Fruit fly (Drosophila melanogaster): ENCODE results near the gene Spn28B.

DNA sequence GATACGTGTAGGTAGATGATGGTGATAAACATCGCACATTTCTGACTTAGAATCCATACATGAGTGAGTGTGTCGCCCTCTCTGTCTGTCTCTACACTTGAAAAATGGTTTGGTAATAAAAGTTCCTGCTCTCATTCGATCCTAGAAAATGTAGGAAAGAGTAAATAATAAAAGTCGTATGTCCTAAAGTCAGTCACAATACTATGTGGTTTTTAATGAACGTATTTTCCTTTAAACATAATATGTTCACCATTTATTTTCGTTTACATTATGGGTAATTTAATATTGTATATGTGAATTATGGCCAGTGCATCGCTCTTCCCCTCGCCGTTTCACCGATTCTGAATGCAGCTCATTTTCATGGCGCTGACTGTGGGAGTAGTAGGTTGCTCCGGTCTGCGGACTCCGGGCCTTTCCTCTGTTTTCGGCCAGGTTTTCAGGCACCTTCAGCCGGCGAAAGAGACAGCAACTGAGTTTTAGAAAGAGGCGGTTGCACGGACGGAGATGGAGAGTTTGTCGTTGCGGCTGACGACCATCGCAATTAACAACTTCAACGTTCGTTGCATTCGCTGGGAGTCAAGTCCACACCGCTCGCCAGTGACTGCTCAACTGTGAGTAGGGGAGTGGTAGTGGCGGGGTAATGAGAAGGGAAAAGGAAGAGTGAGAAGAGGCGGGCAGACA is 48.9 kb upstream of the Spn28B start:
- no peak for TF ChIP-seq h (optimal IDR thresholded peaks at IDR 0.05)
- no peak for TF ChIP-seq Sin3A (optimal IDR thresholded peaks at IDR 0.05)
- TF ChIP-seq psq (optimal IDR thresholded peaks at IDR 0.05), result no peak
- TF ChIP-seq ttk (optimal IDR thresholded peaks at IDR 0.05), result no peak

Measured in Kc167 (cell line).